Worm (Caenorhabditis elegans) whole organism, midembryonic: Measurements from ENCODE around the gene Y5H2A.1.
A peak's percentile ranks its signal among the peaks of the same experiment; 100 is the strongest.

Source experiments
- T22C8.4 ChIP-seq: fragments of 200-800 bp; sonication (Bioruptor generic); IDR thresholded peaks from 2 replicates; pipeline ENCODE4 v1.3.6; 2022; ENCODE audit warnings: missing genetic modification characterization, missing compliant biosample characterization
- cog-1 ChIP-seq: sonication (generic microtip); optimal IDR thresholded peaks from 2 replicates; lab custom pipeline; 2016; ENCODE audit warnings: missing genetic modification characterization, missing compliant biosample characterization
- flt-1 ChIP-seq: fragments of 200-800 bp; sonication (Bioruptor generic); IDR thresholded peaks from 2 replicates; pipeline ENCODE4 v1.3.6; 2022; ENCODE audit warnings: missing genetic modification characterization, missing compliant biosample characterization
- klf-2 ChIP-seq: fragments of 200-800 bp; sonication (Bioruptor generic); conservative IDR thresholded peaks from 2 replicates; pipeline ENCODE4 v1.3.6; 2022; ENCODE audit warnings: missing genetic modification reagents, missing genetic modification characterization, missing compliant biosample characterization
- med-1 ChIP-seq: sonication (generic microtip); optimal IDR thresholded peaks from 2 replicates; lab custom pipeline; 2017; ENCODE audit warnings: missing genetic modification characterization, mild to moderate bottlenecking, missing compliant biosample characterization, antibody characterized with exemption, missing genetic modification reagents; ENCODE audit not compliant: insufficient read depth
- ref-1 ChIP-seq: fragments of 200-800 bp; sonication (Bioruptor generic); conservative IDR thresholded peaks from 2 replicates; pipeline ENCODE4 v1.3.6; 2022; ENCODE audit warnings: missing genetic modification reagents, missing genetic modification characterization, missing compliant biosample characterization
- tab-1 ChIP-seq: fragments of 200-800 bp; sonication (Bioruptor generic); IDR thresholded peaks from 2 replicates; pipeline ENCODE4 v1.3.6; 2022; ENCODE audit warnings: missing genetic modification characterization, missing compliant biosample characterization
- ztf-23 ChIP-seq: fragments of 200-800 bp; sonication (Bioruptor generic); IDR thresholded peaks from 2 replicates; pipeline ENCODE4 v1.3.6; 2022; ENCODE audit warnings: missing genetic modification reagents, missing genetic modification characterization, missing compliant biosample characterization
- ztf-29 ChIP-seq: fragments of 200-800 bp; sonication (Bioruptor generic); IDR thresholded peaks from 2 replicates; pipeline ENCODE4 v1.3.6; 2022; ENCODE audit warnings: missing genetic modification reagents, missing genetic modification characterization, missing compliant biosample characterization

The Y5H2A.1 gene

DNA sequence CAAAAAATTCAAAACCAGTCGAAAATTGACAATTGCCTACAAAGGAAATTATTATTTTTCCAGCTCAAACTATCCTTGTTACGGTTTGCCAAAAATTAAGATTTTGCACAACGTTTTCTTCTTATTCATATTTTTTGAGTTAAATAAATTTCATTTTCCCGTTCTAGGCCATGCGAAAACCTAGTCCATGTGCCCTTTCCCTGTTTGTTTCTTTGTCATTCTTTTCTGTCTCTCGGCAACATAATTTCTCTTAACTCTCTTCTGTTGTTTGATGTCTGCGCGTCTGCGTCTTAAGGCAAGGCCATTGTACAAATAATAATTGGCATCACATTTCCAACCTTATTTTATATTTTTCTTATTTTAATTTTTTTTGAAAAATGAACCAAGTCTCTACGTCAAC, 9.8 kb upstream of the Y5H2A.1 start, which contains the start of gene nhr-228:
Gene nhr-228 (plus strand): TSS at position 261 of the 400 bp plus-strand sequence.
- TF ChIP-seq ref-1 (GFP tag; lab: Robert Waterston, UW), result no peak
- TF ChIP-seq ztf-23 (GFP tag; lab: Robert Waterston, UW), result no peak
- TF ChIP-seq cog-1 (tag; lab: Kevin White, UChicago), result peak; percentile 18

DNA sequence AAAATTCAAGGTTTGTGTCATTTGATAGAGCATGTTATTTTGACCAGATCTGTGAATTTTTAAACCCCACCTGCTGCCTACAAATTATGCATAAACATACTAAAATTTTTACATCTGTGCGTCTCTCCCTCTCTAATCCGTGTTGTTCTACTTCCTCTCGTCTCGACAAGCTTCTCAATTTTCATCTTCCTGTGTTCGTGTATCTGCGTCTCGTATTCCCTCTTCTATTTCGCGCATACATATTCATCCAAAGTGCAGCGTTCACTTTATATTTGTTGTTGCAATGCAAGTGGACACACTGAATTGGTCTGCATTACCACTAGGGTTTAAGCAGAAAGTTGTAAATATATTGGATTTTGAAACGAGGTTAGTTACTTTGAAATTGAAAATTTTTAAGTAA, 6.9 kb upstream of the Y5H2A.1 start, which contains the start of gene fbxa-137:
Gene fbxa-137 (plus strand): TSS at position 274 of the 400 bp plus-strand sequence.
- TF ChIP-seq cog-1 (tag; lab: Kevin White, UChicago) (peak; percentile 67), med-1 (GFP tag; lab: Kevin White, UChicago) (no peak), ref-1 (GFP tag; lab: Robert Waterston, UW) (no peak), klf-2 (GFP tag; lab: Robert Waterston, UW) (no peak)

DNA sequence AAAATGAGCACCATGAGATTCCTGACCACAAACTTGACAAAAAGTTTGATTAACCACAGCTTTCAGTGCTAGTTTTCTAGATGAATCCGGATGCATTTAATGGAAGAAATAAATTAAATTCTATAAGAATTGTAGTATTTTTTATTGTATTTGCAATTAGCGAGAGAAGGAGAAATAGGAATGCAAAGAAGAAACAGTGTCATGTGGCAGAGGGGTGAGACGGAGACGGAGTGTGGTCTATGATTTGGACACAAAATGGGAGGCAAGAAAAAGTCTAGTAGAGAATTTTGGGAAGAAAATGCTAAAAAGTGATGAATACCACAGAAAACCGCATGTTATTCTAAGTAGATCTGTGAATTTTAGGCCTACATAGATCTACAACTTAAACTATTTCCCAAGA, 6.4 kb upstream of the Y5H2A.1 start, which contains the start of gene nhr-59:
Gene nhr-59 (minus strand): TSS at position 214 of the 400 bp plus-strand sequence.
- TF ChIP-seq flt-1 (GFP tag; lab: Robert Waterston, UW), result no peak

DNA sequence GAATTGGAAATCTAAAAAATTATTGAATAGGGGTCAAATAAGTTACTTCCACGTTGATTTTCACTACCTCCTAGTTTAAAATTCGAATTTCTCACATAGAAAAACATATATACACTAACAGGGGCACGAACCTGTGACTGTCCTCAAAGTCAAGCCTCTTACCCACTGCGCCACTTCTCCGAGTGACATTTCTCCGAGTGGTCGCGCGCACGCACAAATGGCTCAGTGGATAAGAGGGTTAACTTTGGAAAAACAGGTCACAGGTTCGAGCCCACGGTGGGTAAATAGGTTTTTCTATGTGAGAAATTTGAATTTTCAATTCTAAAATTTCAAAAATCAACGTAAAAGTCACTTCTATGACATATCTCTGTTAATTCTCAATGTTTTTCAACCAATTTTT, 5.6 kb upstream of the Y5H2A.1 start:
- no peak for TF ChIP-seq T22C8.4 (GFP tag; lab: Robert Waterston, UW)
- TF ChIP-seq tab-1 (GFP tag; lab: Robert Waterston, UW), result no peak
- TF ChIP-seq flt-1 (GFP tag; lab: Robert Waterston, UW), result no peak
- TF ChIP-seq ztf-23 (GFP tag; lab: Robert Waterston, UW), result no peak
- no peak for TF ChIP-seq med-1 (GFP tag; lab: Kevin White, UChicago)
- no peak for TF ChIP-seq ref-1 (GFP tag; lab: Robert Waterston, UW)
- TF ChIP-seq cog-1 (tag; lab: Kevin White, UChicago), result no peak
- no peak for TF ChIP-seq ztf-29
- no peak for TF ChIP-seq klf-2 (GFP tag; lab: Robert Waterston, UW)

DNA sequence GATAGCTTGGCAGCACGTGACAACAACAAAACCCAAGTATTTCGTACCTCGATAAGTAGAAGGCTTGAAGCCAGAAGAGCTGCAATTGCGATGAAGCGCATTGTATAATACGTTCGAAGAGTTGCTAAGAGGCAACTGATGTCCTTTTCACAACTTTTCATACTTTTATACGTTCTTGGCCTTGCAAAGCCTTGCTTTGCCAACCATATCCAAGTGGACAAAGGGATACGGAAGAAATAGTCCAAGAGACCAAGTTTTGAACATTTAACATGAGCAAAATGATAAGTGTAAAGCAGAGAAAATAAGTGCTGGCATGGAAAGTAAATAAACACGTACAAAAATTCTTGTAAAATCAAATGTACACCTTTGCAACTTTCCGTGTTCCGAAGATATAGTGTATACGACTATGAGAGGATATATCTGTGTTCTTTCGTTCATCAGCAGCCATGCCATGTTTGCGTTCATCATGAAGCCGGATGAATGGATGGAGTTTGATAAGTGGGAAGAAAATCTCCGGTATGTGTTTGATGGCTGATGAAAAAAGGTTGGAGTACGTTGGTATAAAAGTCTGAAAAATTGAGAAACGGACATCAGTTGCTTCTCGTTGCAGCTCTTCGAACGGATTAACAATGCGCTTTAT, 2.7 kb upstream of the Y5H2A.1 start, which contains the start of the genes Y5H2A.4 and abu-4:
Gene Y5H2A.4 (minus strand): TSS at position 101 of the 640 bp plus-strand sequence.
Gene abu-4 (plus strand): TSS at position 590 of the 640 bp plus-strand sequence.
- TF ChIP-seq flt-1 (GFP tag; lab: Robert Waterston, UW) (no peak), T22C8.4 (GFP tag; lab: Robert Waterston, UW) (no peak), tab-1 (GFP tag; lab: Robert Waterston, UW) (no peak)

DNA sequence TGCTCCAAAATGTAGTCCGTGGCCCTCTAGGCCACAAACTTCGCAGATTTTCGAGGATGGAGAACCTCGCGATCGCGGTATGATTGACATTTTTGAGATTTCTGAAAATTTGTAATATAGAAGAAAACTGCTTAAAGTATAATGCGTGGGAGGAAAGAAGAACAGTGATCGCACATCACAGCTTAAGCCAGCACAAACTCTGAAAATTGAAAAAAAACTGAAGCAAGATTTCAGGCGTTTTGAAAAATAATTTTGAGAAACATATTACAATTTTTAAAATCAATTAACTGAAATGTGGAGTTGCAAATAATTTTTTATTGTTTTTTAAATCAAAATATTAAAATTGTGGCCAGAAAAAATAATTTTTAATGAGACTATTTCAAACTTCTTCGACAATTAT, 4.7 kb downstream of the Y5H2A.1 start, which contains the start of gene nhr-275:
Gene nhr-275 (minus strand): TSS at position 101 of the 400 bp plus-strand sequence.
- TF ChIP-seq flt-1 (GFP tag; lab: Robert Waterston, UW) (no peak), ztf-29 (no peak), klf-2 (GFP tag; lab: Robert Waterston, UW) (no peak), ztf-23 (GFP tag; lab: Robert Waterston, UW) (no peak), ref-1 (GFP tag; lab: Robert Waterston, UW) (no peak), T22C8.4 (GFP tag; lab: Robert Waterston, UW) (no peak), tab-1 (GFP tag; lab: Robert Waterston, UW) (no peak), cog-1 (tag; lab: Kevin White, UChicago) (no peak), med-1 (GFP tag; lab: Kevin White, UChicago) (no peak)

DNA sequence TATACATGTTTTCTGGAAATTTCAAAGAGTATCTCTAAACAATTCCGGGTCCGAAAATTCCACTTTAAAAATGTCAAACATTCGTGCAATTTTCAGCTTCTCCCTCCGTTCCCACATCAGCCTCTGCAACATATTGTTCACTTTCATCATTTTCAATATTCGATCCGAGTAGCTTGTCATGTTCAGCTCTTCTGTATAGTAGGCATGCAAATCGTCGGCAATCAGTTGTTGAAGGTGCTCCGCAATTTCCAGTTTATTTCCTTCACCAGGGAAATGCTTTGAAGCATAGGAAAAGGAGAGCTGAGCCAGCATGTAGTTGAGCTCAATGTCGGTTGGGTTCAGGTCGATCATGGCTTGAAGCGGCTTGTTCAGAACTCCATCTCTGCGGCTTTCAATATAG, 6.7 kb downstream of the Y5H2A.1 start:
- TF ChIP-seq ref-1 (GFP tag; lab: Robert Waterston, UW) (no peak), T22C8.4 (GFP tag; lab: Robert Waterston, UW) (no peak), med-1 (GFP tag; lab: Kevin White, UChicago) (no peak), tab-1 (GFP tag; lab: Robert Waterston, UW) (no peak), klf-2 (GFP tag; lab: Robert Waterston, UW) (no peak), flt-1 (GFP tag; lab: Robert Waterston, UW) (no peak)

DNA sequence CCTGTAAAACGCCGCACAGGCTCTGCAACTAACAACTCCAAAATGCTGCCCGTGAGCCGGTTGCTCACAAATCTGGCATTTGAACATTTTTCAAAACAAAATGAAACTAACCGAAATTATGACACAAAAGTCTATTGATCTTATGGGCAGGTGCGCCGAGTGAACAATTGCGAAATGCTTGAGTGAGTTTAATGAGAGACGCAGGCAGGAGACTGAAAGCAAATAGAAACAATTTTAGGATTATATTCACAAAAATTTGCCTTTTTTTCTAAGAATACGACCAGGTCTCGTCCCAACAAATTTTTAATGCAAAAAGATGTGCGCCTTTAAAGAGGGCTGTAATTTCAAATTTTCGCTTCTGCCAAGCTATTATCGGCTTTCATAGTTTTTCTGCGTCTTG, 7.2 kb downstream of the Y5H2A.1 start, which contains the start of gene nhr-183:
Gene nhr-183 (minus strand): TSS at position 180 of the 400 bp plus-strand sequence.
- no peak for TF ChIP-seq ztf-29
- no peak for TF ChIP-seq cog-1 (tag; lab: Kevin White, UChicago)
- TF ChIP-seq ztf-23 (GFP tag; lab: Robert Waterston, UW), result no peak

DNA sequence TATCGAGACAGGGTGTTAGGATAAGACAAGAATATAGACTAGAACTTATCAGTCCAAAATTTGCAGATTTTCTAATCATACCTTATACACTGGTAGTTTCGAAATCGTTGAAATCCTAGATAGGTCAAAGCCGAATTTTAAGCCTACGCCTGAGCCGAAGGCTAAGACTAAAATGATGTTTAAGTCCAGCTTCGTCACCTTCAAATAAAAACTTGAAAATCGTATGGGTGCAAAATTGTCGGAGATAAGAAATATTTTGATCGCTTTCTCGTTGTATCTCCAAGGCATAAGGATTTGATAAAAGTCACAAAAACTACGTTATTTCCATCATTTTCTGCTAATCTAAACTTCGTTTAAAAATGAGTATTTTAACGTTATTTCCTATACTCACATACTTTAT, 11.0 kb downstream of the Y5H2A.1 start, which contains the start of gene F41B5.12:
Gene F41B5.12 (plus strand): TSS at position 301 of the 400 bp plus-strand sequence.
- TF ChIP-seq T22C8.4 (GFP tag; lab: Robert Waterston, UW), result no peak
- TF ChIP-seq ztf-29, result no peak
- TF ChIP-seq klf-2 (GFP tag; lab: Robert Waterston, UW), result no peak
- no peak for TF ChIP-seq med-1 (GFP tag; lab: Kevin White, UChicago)
- no peak for TF ChIP-seq tab-1 (GFP tag; lab: Robert Waterston, UW)
- no peak for TF ChIP-seq flt-1 (GFP tag; lab: Robert Waterston, UW)
- TF ChIP-seq cog-1 (tag; lab: Kevin White, UChicago), result no peak

DNA sequence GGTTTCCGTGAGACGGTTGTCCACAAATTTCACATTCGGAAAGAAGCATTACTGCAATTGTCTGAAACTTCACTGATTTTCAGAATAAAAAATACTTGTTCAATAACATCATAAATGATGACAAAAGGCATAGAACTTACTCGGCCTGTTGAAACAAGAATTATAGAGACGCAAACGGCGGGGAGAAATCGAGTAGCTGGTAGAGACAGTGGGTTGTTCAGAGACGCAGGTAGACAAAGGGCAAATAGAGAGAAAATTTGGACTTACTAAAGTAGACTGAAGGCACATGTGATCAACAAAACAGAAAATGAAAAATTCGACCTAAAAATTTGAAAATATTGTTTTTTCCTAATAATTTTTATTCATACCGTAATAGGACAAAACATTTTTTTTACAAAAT, 11.9 kb downstream of the Y5H2A.1 start, which contains the start of gene nhr-182:
Gene nhr-182 (minus strand): TSS at position 178 of the 400 bp plus-strand sequence.
- TF ChIP-seq med-1 (GFP tag; lab: Kevin White, UChicago) (no peak), ztf-23 (GFP tag; lab: Robert Waterston, UW) (no peak), ztf-29 (no peak), cog-1 (tag; lab: Kevin White, UChicago) (no peak), klf-2 (GFP tag; lab: Robert Waterston, UW) (no peak), flt-1 (GFP tag; lab: Robert Waterston, UW) (no peak), tab-1 (GFP tag; lab: Robert Waterston, UW) (no peak), ref-1 (GFP tag; lab: Robert Waterston, UW) (no peak), T22C8.4 (GFP tag; lab: Robert Waterston, UW) (no peak)
